Worm (Caenorhabditis elegans) whole organism, late embryonic: ENCODE measurements around the gene cwp-5.

Experiments used
- ceh-34 ChIP-seq: sonication (generic microtip); optimal IDR thresholded peaks from 2 replicates; lab custom pipeline; 2016; ENCODE audit warnings: mild to moderate bottlenecking, missing genetic modification characterization, missing compliant biosample characterization
- che-1 ChIP-seq: sonication (generic microtip); optimal IDR thresholded peaks from 2 replicates; lab custom pipeline; 2016; ENCODE audit warnings: mild to moderate bottlenecking, missing genetic modification characterization, missing compliant biosample characterization
- syd-9 ChIP-seq: sonication (generic microtip); optimal IDR thresholded peaks from 2 replicates; lab custom pipeline; 2016; ENCODE audit warnings: mild to moderate bottlenecking, missing genetic modification characterization, moderate library complexity, missing compliant biosample characterization

- TF ChIP-seq ceh-34 (tag; lab: Kevin White, UChicago) (no peak), syd-9 (tag; lab: Kevin White, UChicago) (no peak), che-1 (tag; lab: Kevin White, UChicago) (no peak)
Measured at ce11 chrX:13178347-13178746, 11.4 kb downstream of the cwp-5 start, which contains the start of gene nlp-3.
